Fruit fly (Drosophila melanogaster): ENCODE results near the gene CG14609.

Gene CG14609

DNA sequence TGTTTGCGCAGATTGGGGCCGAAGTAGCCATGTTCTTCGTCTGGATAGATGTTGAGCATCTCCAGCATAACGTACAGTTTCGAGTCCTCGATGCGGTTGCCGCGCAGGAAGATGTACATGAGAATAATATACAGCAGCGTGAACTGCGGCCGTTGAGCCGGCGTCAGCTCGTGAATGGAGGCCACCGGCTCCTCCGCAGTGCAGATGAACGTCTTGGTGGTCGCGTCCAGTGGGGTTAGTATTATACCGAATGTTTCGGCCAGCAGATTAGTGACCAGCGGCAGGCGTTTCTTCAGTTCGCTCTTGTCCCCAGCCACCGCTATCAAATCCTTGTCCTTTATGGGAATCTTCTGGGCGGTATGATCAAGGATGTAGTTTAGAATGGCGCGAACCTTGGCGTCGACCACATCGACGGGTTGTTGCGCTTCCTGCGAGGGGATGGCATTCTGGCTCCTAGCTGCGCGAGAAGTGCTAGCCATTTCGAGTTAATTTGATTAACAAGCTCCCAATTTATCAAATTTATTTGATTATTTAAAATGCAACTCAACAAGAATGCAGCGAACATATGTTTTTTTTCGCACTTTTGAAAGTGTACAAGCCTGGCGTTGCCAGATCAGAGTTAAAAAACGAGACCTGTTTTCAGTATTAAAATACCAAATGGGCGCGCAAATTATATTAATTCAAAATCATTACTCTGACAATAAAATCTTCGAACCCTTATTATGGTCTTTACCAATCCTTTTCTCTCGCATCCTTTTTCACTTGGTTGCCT is 46.0 kb upstream of the CG14609 start, which contains the start of gene MAGE (continued):
- TF ChIP-seq pnt (GFP tag; optimal IDR thresholded peaks at IDR 0.05) (no peak), NC2β (GFP tag; optimal IDR thresholded peaks at IDR 0.05) (no peak), CG13287 (GFP tag; IDR thresholded peaks at IDR 0.05; ENCODE audit: partially characterized antibody) (peak; percentile 34), hth (optimal IDR thresholded peaks at IDR 0.05) (no peak), wek (GFP tag; optimal IDR thresholded peaks at IDR 0.05) (no peak), Adf1 (GFP tag; IDR thresholded peaks at IDR 0.05) (no peak), nerfin-2 (GFP tag; IDR thresholded peaks at IDR 0.05; ENCODE audit: partially characterized antibody) (no peak), Scr (GFP tag; IDR thresholded peaks at IDR 0.05; ENCODE audit: partially characterized antibody) (no peak), Dip2 (GFP tag; IDR thresholded peaks at IDR 0.05) (no peak), zen (tag; optimal IDR thresholded peaks at IDR 0.05) (no peak), dmrt11E (tag; optimal IDR thresholded peaks at IDR 0.05) (no peak), sr (GFP tag; IDR thresholded peaks at IDR 0.05) (no peak), CG8089 (GFP tag; optimal IDR thresholded peaks at IDR 0.05) (no peak), CG2712 (tag; optimal IDR thresholded peaks at IDR 0.05) (no peak), CG13624 (GFP tag; optimal IDR thresholded peaks at IDR 0.05) (no peak), CG13894 (tag; optimal IDR thresholded peaks at IDR 0.05) (no peak), CG13296 (GFP tag; optimal IDR thresholded peaks at IDR 0.05) (no peak), Ptx1 (GFP tag; IDR thresholded peaks at IDR 0.05) (no peak), crp (GFP tag; optimal IDR thresholded peaks at IDR 0.05) (peak; percentile 11 to 88), Side (GFP tag; optimal IDR thresholded peaks at IDR 0.05) (no peak), CG8290 (GFP tag; optimal IDR thresholded peaks at IDR 0.05) (no peak), CG8290 (tag; optimal IDR thresholded peaks at IDR 0.05) (no peak), zf30C (GFP tag; optimal IDR thresholded peaks at IDR 0.05) (no peak), CG1603 (tag; optimal IDR thresholded peaks at IDR 0.05) (peak; percentile 31), Neu2 (GFP tag; optimal IDR thresholded peaks at IDR 0.05; ENCODE audit: borderline replicate concordance) (no peak), Med (GFP tag) (peak; percentile 66), CG6254 (GFP tag; optimal IDR thresholded peaks at IDR 0.05) (no peak), zfh2 (GFP tag; optimal IDR thresholded peaks at IDR 0.05) (no peak), CG11247 (GFP tag; IDR thresholded peaks at IDR 0.05) (no peak), E2f2 (GFP tag; IDR thresholded peaks at IDR 0.05) (peak; percentile 96), Ets65A (GFP tag) (peak; percentile 62), Fer1 (GFP tag; optimal IDR thresholded peaks at IDR 0.05) (no peak), GATAe (GFP tag; conservative IDR thresholded peaks at IDR 0.05) (no peak), fu2 (GFP tag; optimal IDR thresholded peaks at IDR 0.05) (no peak), gfzf (GFP tag; optimal IDR thresholded peaks at IDR 0.05) (peak; percentile 53), CG16779 (GFP tag; IDR thresholded peaks at IDR 0.05) (no peak), Optix (GFP tag; IDR thresholded peaks at IDR 0.05) (no peak), CG18599 (GFP tag; optimal IDR thresholded peaks at IDR 0.05) (no peak), tx (GFP tag; optimal IDR thresholded peaks at IDR 0.05) (no peak), CG17568 (GFP tag; optimal IDR thresholded peaks at IDR 0.05) (no peak), CG7928 (GFP tag; optimal IDR thresholded peaks at IDR 0.05) (no peak), CG5245 (GFP tag; optimal IDR thresholded peaks at IDR 0.05) (no peak), shn (GFP tag; optimal IDR thresholded peaks at IDR 0.05) (no peak), CG7963 (GFP tag; IDR thresholded peaks at IDR 0.05; ENCODE audit: partially characterized antibody) (peak; percentile 29; the same call in 1 of the 3 replicates), CG6654 (GFP tag; optimal IDR thresholded peaks at IDR 0.05) (no peak), caup (GFP tag; optimal IDR thresholded peaks at IDR 0.05; ENCODE audit: severe bottlenecking) (no peak), CG33557 (GFP tag; optimal IDR thresholded peaks at IDR 0.05) (no peak), chn (GFP tag; optimal IDR thresholded peaks at IDR 0.05) (no peak), CG34224 (GFP tag; IDR thresholded peaks at IDR 0.05; ENCODE audit: partially characterized antibody) (no peak), fd102C (GFP tag; optimal IDR thresholded peaks at IDR 0.05) (no peak)

Measured in whole organism, embryonic.